Worm (Caenorhabditis elegans) whole organism, dauer: ENCODE measurements around the gene Y43H11AL.1.

Source experiments
- unc-62 ChIP-seq: sonication (generic microtip); optimal IDR thresholded peaks from 2 replicates; lab custom pipeline; 2017; ENCODE audit warnings: missing biosample characterization, missing genetic modification reagents, missing genetic modification characterization

Y43H11AL.1 gene

ce11 chrII:194458-194857, 38.1 kb downstream of the Y43H11AL.1 start, which contains the start of gene abu-11:
TSS of gene abu-11 (minus strand) at chrII:194558.
- no peak for TF ChIP-seq unc-62 (GFP tag; lab: Kevin White, UChicago)

ce11 chrII:192584-192983, 40.0 kb downstream of the Y43H11AL.1 start:
- TF ChIP-seq unc-62 (GFP tag; lab: Kevin White, UChicago): no peak

- TF ChIP-seq unc-62 (GFP tag; lab: Kevin White, UChicago): no peak
Observed at ce11 chrII:188967-189366, 43.6 kb downstream of the Y43H11AL.1 start, which contains the start of gene T01D1.5. TSS of gene T01D1.5 (minus strand) at chrII:189067.

ce11 chrII:186504-186903, 46.0 kb downstream of the Y43H11AL.1 start, which contains the start of gene T01D1.8:
TSS of gene T01D1.8 (plus strand) at chrII:186739.
- no peak for TF ChIP-seq unc-62 (GFP tag; lab: Kevin White, UChicago)

ce11 chrII:178993-179392, 53.5 kb downstream of the Y43H11AL.1 start, which contains the start of gene T01D1.4:
TSS of gene T01D1.4 (minus strand) at chrII:179093.
- TF ChIP-seq unc-62 (GFP tag; lab: Kevin White, UChicago): no peak

ce11 chrII:178146-178545, 54.4 kb downstream of the Y43H11AL.1 start:
- no peak for TF ChIP-seq unc-62 (GFP tag; lab: Kevin White, UChicago)

ce11 chrII:176622-177021, 55.9 kb downstream of the Y43H11AL.1 start:
- TF ChIP-seq unc-62 (GFP tag; lab: Kevin White, UChicago): no peak

ce11 chrII:175868-176267, 56.7 kb downstream of the Y43H11AL.1 start, which contains the start of gene T01D1.3:
TSS of gene T01D1.3 (minus strand) at chrII:175968.
- no peak for TF ChIP-seq unc-62 (GFP tag; lab: Kevin White, UChicago)

- no peak for TF ChIP-seq unc-62 (GFP tag; lab: Kevin White, UChicago)
Observed at ce11 chrII:173679-174078, 58.9 kb downstream of the Y43H11AL.1 start, which contains the start of gene T01D1.7. TSS of gene T01D1.7 (minus strand) at chrII:173779.
